Fruit fly (Drosophila melanogaster): Measurements from ENCODE around the gene Dip-B.

Dip-B gene

DNA sequence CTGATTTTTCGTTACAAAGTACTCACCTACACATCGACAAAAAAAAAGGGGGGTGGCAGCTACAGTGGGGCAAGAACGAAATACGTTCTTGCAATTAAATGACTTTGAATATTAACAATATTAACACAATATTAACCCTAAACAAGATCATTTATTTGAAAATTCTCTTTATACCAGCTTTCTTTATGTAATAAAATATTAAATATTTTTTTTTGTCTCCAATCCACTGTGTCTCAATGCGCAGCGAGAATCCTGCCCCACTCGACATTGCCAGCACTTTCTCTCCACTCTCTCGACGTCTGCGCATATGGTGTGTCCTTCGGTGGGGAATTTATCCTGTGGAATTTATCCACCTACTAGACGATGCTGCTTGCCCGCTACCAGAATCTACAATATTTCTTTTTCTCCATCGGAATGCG, 18.4 kb downstream of the Dip-B start (continued):
- TF ChIP-seq Six4 (GFP tag; optimal IDR thresholded peaks at IDR 0.05) (peak; percentile 75), Dref (GFP tag; IDR thresholded peaks at IDR 0.05) (no peak; the same call in 1 of the 2 replicates), CG13894 (tag; optimal IDR thresholded peaks at IDR 0.05) (peak; percentile 95), jigr1 (GFP tag; IDR thresholded peaks at IDR 0.05) (peak; percentile 85), usp (GFP tag; optimal IDR thresholded peaks at IDR 0.05) (no peak), PHDP (tag; optimal IDR thresholded peaks at IDR 0.05) (peak; percentile 93), CG6791 (GFP tag; IDR thresholded peaks at IDR 0.05; ENCODE audit: partially characterized antibody) (no peak), Vsx1 (GFP tag; optimal IDR thresholded peaks at IDR 0.05) (peak; percentile 62), CG4820 (GFP tag; optimal IDR thresholded peaks at IDR 0.05) (peak; percentile 82), CG6654 (GFP tag; optimal IDR thresholded peaks at IDR 0.05) (peak; percentile 67), ERR (GFP tag; optimal IDR thresholded peaks at IDR 0.05) (no peak), crp (GFP tag; optimal IDR thresholded peaks at IDR 0.05) (peak in 1 of 2 experiments; percentile 43), Xbp1 (GFP tag; optimal IDR thresholded peaks at IDR 0.05) (peak; percentile 83), CG12769 (tag; optimal IDR thresholded peaks at IDR 0.05) (peak; percentile 6), rib (GFP tag; IDR thresholded peaks at IDR 0.05) (peak; percentile 89), HmgZ (tag; optimal IDR thresholded peaks at IDR 0.05) (peak; percentile 89), CG10654 (GFP tag; optimal IDR thresholded peaks at IDR 0.05) (peak; percentile 69), YL-1 (GFP tag; optimal IDR thresholded peaks at IDR 0.05) (peak; percentile 64), kay (GFP tag; optimal IDR thresholded peaks at IDR 0.05) (peak; percentile 71), Dfd (GFP tag; optimal IDR thresholded peaks at IDR 0.05) (no peak), Mes4 (GFP tag; optimal IDR thresholded peaks at IDR 0.05) (peak; percentile 16), Kr (GFP tag; optimal IDR thresholded peaks at IDR 0.05) (no peak), pzg (GFP tag; optimal IDR thresholded peaks at IDR 0.05) (no peak), gem (tag; optimal IDR thresholded peaks at IDR 0.05) (peak; percentile 92), ham (GFP tag; IDR thresholded peaks at IDR 0.05) (peak; percentile 70; the same call in 1 of the 2 replicates), CG6854 (GFP tag; optimal IDR thresholded peaks at IDR 0.05) (peak; percentile 89), CG11247 (GFP tag; IDR thresholded peaks at IDR 0.05) (peak; percentile 90), H2.0 (GFP tag; IDR thresholded peaks at IDR 0.05) (peak; percentile 91), CG12744 (GFP tag; optimal IDR thresholded peaks at IDR 0.05) (peak; percentile 40), CG13287 (GFP tag; IDR thresholded peaks at IDR 0.05; ENCODE audit: partially characterized antibody) (peak; percentile 34; the same call in 1 of the 2 replicates), Hr78 (GFP tag; optimal IDR thresholded peaks at IDR 0.05) (peak in 1 of 2 experiments; percentile 35), Trl (optimal IDR thresholded peaks at IDR 0.05) (peak; percentile 26 to 38), Trl (GFP tag; optimal IDR thresholded peaks at IDR 0.05) (peak; percentile 63), CG2202 (tag; optimal IDR thresholded peaks at IDR 0.05) (peak; percentile 77), gfzf (GFP tag; optimal IDR thresholded peaks at IDR 0.05) (no peak), Lhr (GFP tag; optimal IDR thresholded peaks at IDR 0.05) (peak; percentile 50), tup (GFP tag; optimal IDR thresholded peaks at IDR 0.05) (peak; percentile 81), seq (GFP tag; IDR thresholded peaks at IDR 0.05) (peak; percentile 97), Sry-δ (GFP tag; optimal IDR thresholded peaks at IDR 0.05) (peak; percentile 11), slp2 (GFP tag; optimal IDR thresholded peaks at IDR 0.05) (peak; percentile 10), Fer1 (GFP tag; optimal IDR thresholded peaks at IDR 0.05) (peak; percentile 98), toy (GFP tag; IDR thresholded peaks at IDR 0.05) (peak; percentile 84), Doc3 (GFP tag; IDR thresholded peaks at IDR 0.05; ENCODE audit: partially characterized antibody) (no peak), inv (GFP tag; IDR thresholded peaks at IDR 0.05; ENCODE audit: partially characterized antibody) (peak; percentile 23; the same call in 1 of the 2 replicates), CG7786 (GFP tag; optimal IDR thresholded peaks at IDR 0.05) (peak; percentile 28), CG14965 (GFP tag; optimal IDR thresholded peaks at IDR 0.05; ENCODE audit: borderline replicate concordance) (no peak), HLHmδ (GFP tag; optimal IDR thresholded peaks at IDR 0.05) (no peak), amos (GFP tag; IDR thresholded peaks at IDR 0.05; ENCODE audit: partially characterized antibody) (no peak), HHEX (GFP tag; optimal IDR thresholded peaks at IDR 0.05) (peak; percentile 90), NC2α (GFP tag; optimal IDR thresholded peaks at IDR 0.05) (no peak)

Data from whole organism, embryonic.